Worm (Caenorhabditis elegans) whole organism, L4/young adult: ENCODE measurements around the gene lrr-1.

Experiments used
- W03F9.2 ChIP-seq: fragments of 150-350 bp; optimal IDR thresholded peaks from 2 replicates; lab custom pipeline; 2014; ENCODE audit warnings: missing biosample characterization, missing genetic modification characterization
- him-1 ChIP-seq: sonication (generic microtip); optimal IDR thresholded peaks from 2 replicates; lab custom pipeline; 2016; ENCODE audit warnings: missing genotype, missing genetic modification reagents, missing genetic modification characterization, missing compliant biosample characterization

DNA sequence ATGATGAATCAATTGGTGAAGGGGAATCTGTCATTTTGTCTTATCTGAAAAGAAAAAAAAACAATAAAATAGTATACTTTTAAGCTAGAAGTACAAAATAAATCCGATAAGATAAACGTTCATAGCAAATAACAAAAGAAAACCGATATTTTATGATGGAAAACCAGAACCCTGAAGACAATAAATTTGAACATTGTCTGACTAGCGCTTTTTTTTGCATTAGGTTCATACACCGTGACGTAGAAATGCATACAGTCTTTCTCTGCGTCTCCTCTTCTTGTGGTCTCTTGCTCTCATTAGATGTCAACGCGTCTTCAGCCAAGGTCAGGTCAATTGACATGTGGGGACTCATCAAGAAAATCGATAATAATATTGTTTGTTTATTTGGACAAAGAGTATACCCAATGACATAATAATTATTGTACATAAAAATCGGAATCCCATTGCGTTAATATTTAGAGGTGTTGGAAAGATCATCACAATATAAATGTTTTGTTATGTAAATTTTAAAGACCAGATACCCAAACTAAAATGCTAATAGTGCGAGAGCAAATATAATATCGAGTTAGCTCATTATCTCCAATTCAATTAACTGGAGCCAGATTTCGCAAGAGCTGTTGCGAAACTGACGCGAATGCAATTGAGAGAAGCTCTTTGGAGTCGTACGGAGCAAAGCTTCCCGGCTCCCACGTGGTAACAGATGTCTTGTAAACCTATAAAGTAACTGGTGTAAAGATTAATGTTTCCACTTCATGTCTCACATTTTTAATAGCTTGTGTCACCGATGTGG is 45.1 kb upstream of the lrr-1 start, which contains the start of gene dsh-2:
- TF ChIP-seq him-1 (tag; lab: Kevin White, UChicago) (no peak), W03F9.2 (tag; lab: Kevin White, UChicago) (peak; percentile 45)
